Fruit fly (Drosophila melanogaster) whole organism, embryonic: ENCODE results near the gene Desat2.

Experiments used
- Atf6 ChIP-seq: fragments of 200-800 bp; sonication (Bioruptor generic); IDR thresholded peaks from 2 replicates; pipeline ENCODE4 v1.3.6; 2022; ENCODE audit warnings: missing biosample characterization, missing genetic modification characterization
- CG10565 ChIP-seq: fragments of 200-800 bp; sonication (Bioruptor generic); optimal IDR thresholded peaks from 3 replicates; lab custom pipeline; 2016; ENCODE audit warnings: missing biosample characterization, mild to moderate bottlenecking, missing genetic modification characterization
- CG10979 ChIP-seq: fragments of 200-800 bp; sonication (Bioruptor generic); optimal IDR thresholded peaks from 2 replicates; lab custom pipeline; 2018; ENCODE audit warnings: missing biosample characterization, mild to moderate bottlenecking, missing genetic modification characterization, moderate library complexity
- CG11247 ChIP-seq: fragments of 200-800 bp; sonication (Bioruptor generic); IDR thresholded peaks from 2 replicates; pipeline ENCODE4 v1.3.6; 2022; ENCODE audit warnings: missing biosample characterization, missing genetic modification characterization
- CG11504 ChIP-seq: fragments of 200-800 bp; sonication (Bioruptor generic); optimal IDR thresholded peaks from 3 replicates; lab custom pipeline; 2019; ENCODE audit warnings: missing biosample characterization, mild to moderate bottlenecking, missing genetic modification characterization, moderate library complexity
- CG13296 ChIP-seq: fragments of 200-800 bp; sonication (Bioruptor generic); optimal IDR thresholded peaks from 3 replicates; lab custom pipeline; 2018; ENCODE audit warnings: missing biosample characterization, mild to moderate bottlenecking, missing genetic modification characterization
- CG14014 ChIP-seq: fragments of 200-800 bp; sonication (Bioruptor generic); IDR thresholded peaks from 2 replicates; pipeline ENCODE4 v1.3.6; 2022; ENCODE audit warnings: missing biosample characterization, missing genetic modification characterization
- CG14050 ChIP-seq: fragments of 200-800 bp; sonication (Bioruptor generic); IDR thresholded peaks from 3 replicates; pipeline ENCODE4 v1.3.6; 2022; ENCODE audit warnings: missing biosample characterization, missing genetic modification characterization
- CG14710 ChIP-seq: fragments of 200-800 bp; sonication (Bioruptor generic); optimal IDR thresholded peaks from 3 replicates; lab custom pipeline; 2019; ENCODE audit warnings: missing biosample characterization, mild to moderate bottlenecking, missing genetic modification characterization, moderate library complexity
- CG14965 ChIP-seq: fragments of 200-800 bp; sonication (Bioruptor generic); optimal IDR thresholded peaks from 2 replicates; lab custom pipeline; 2016; ENCODE audit warnings: missing biosample characterization, missing genetic modification characterization, borderline replicate concordance
- CG15269 ChIP-seq: fragments of 200-800 bp; sonication (Bioruptor generic); optimal IDR thresholded peaks from 2 replicates; lab custom pipeline; 2018; ENCODE audit warnings: missing biosample characterization, mild to moderate bottlenecking, missing genetic modification characterization, moderate library complexity
- CG15514 ChIP-seq: fragments of 200-800 bp; sonication (Bioruptor generic); optimal IDR thresholded peaks from 3 replicates; lab custom pipeline; 2017; ENCODE audit warnings: missing biosample characterization, missing genetic modification characterization, mild to moderate bottlenecking, moderate library complexity, missing genetic modification reagents
- CG16815 ChIP-seq: fragments of 200-800 bp; sonication (Bioruptor generic); optimal IDR thresholded peaks from 3 replicates; lab custom pipeline; 2017; ENCODE audit warnings: missing biosample characterization, mild to moderate bottlenecking, missing genetic modification characterization
- CG17829 ChIP-seq: fragments of 200-800 bp; optimal IDR thresholded peaks from 2 replicates; lab custom pipeline; 2019; ENCODE audit warnings: missing biosample characterization, mild to moderate bottlenecking, missing genetic modification characterization, moderate library complexity
- CG3163 ChIP-seq: fragments of 200-800 bp; sonication (Bioruptor generic); optimal IDR thresholded peaks from 3 replicates; lab custom pipeline; 2016; ENCODE audit warnings: missing biosample characterization, missing genetic modification characterization
- CG32532 ChIP-seq: fragments of 200-800 bp; sonication (Bioruptor generic); IDR thresholded peaks from 2 replicates; pipeline ENCODE4 v1.3.6; 2022; ENCODE audit warnings: missing biosample characterization, missing genetic modification characterization
- CG32772 ChIP-seq: fragments of 200-800 bp; sonication (Bioruptor generic); IDR thresholded peaks from 2 replicates; pipeline ENCODE4 v1.3.6; 2022; ENCODE audit warnings: missing biosample characterization, missing genetic modification characterization
- CG4424 ChIP-seq: fragments of 200-800 bp; sonication (Bioruptor generic); optimal IDR thresholded peaks from 3 replicates; lab custom pipeline; 2016; ENCODE audit warnings: missing biosample characterization, missing genetic modification characterization
- CG6813 ChIP-seq: fragments of 200-800 bp; sonication (Bioruptor generic); optimal IDR thresholded peaks from 2 replicates; lab custom pipeline; 2017; ENCODE audit warnings: missing biosample characterization, missing genetic modification characterization, mild to moderate bottlenecking, moderate library complexity, missing genetic modification reagents
- CG7839 ChIP-seq: fragments of 200-800 bp; sonication (Bioruptor generic); optimal IDR thresholded peaks from 3 replicates; lab custom pipeline; 2018; ENCODE audit warnings: missing biosample characterization, mild to moderate bottlenecking, missing genetic modification characterization, moderate library complexity
- CG8290 ChIP-seq, 3 experiments: fragments of 200-800 bp; sonication (Bioruptor generic); optimal IDR thresholded peaks; 2 replicates each; lab custom pipeline; 2016 to 2019; ENCODE audit warnings: missing biosample characterization in 3 of 3, missing genetic modification characterization in 3 of 3, mild to moderate bottlenecking in 2 of 3, moderate library complexity in 1 of 3
- CG8924 ChIP-seq: fragments of 200-800 bp; optimal IDR thresholded peaks from 3 replicates; lab custom pipeline; 2019; ENCODE audit warnings: missing biosample characterization, mild to moderate bottlenecking, missing genetic modification characterization, moderate library complexity
- CG9609 ChIP-seq: fragments of 200-800 bp; sonication (Bioruptor generic); optimal IDR thresholded peaks from 3 replicates; lab custom pipeline; 2016; ENCODE audit warnings: missing biosample characterization, missing genetic modification characterization
- CoRest ChIP-seq: fragments of 200-800 bp; sonication (Bioruptor generic); optimal IDR thresholded peaks from 3 replicates; lab custom pipeline; 2018; ENCODE audit warnings: missing biosample characterization, mild to moderate bottlenecking, missing genetic modification characterization, moderate library complexity
- Dip3 ChIP-seq: fragments of 200-800 bp; sonication (Bioruptor generic); optimal IDR thresholded peaks from 3 replicates; lab custom pipeline; 2016; ENCODE audit warnings: missing biosample characterization, missing genetic modification characterization
- Dref ChIP-seq: fragments of 200-800 bp; sonication (Bioruptor generic); IDR thresholded peaks from 2 replicates; pipeline ENCODE4 v1.3.6; 2022; ENCODE audit warnings: missing biosample characterization, missing genetic modification characterization
- Ets97D ChIP-seq: fragments of 200-800 bp; sonication (Bioruptor generic); optimal IDR thresholded peaks from 3 replicates; lab custom pipeline; 2016; ENCODE audit warnings: missing biosample characterization, missing genetic modification characterization
- Fer2 ChIP-seq: fragments of 200-800 bp; sonication (Bioruptor generic); optimal IDR thresholded peaks from 2 replicates; lab custom pipeline; 2018; ENCODE audit warnings: missing biosample characterization, mild to moderate bottlenecking, missing genetic modification characterization, moderate library complexity
- Hr78 ChIP-seq, 2 experiments: fragments of 200-800 bp in 1 of 2; fragments of >200 bp in 1 of 2; sonication (Bioruptor generic) in 1 of 2; optimal IDR thresholded peaks; 2 replicates each; lab custom pipeline; 2017 to 2019; ENCODE audit warnings: missing biosample characterization in 2 of 2, missing genetic modification characterization in 2 of 2, mild to moderate bottlenecking in 1 of 2, moderate library complexity in 1 of 2
- Oli ChIP-seq: fragments of 200-800 bp; sonication (Bioruptor generic); optimal IDR thresholded peaks from 2 replicates; lab custom pipeline; 2018; ENCODE audit warnings: missing biosample characterization, mild to moderate bottlenecking, missing genetic modification characterization, moderate library complexity
- Ptx1 ChIP-seq: fragments of 200-800 bp; sonication (Bioruptor generic); IDR thresholded peaks from 2 replicates; pipeline ENCODE4 v1.3.6; 2022; ENCODE audit warnings: missing biosample characterization, missing genetic modification characterization
- Sox102F ChIP-seq: fragments of 200-800 bp; sonication (Bioruptor generic); optimal IDR thresholded peaks from 2 replicates; lab custom pipeline; 2018; ENCODE audit warnings: missing biosample characterization, mild to moderate bottlenecking, missing genetic modification characterization, moderate library complexity
- Sry-β ChIP-seq: fragments of 200-800 bp; sonication (Bioruptor generic); optimal IDR thresholded peaks from 2 replicates; lab custom pipeline; 2018; ENCODE audit warnings: missing biosample characterization, mild to moderate bottlenecking, missing genetic modification characterization, moderate library complexity
- amos ChIP-seq: fragments of 200-800 bp; sonication (Bioruptor generic); IDR thresholded peaks from 2 replicates; pipeline ENCODE4 v1.3.6; 2022; ENCODE audit warnings: missing biosample characterization, missing genetic modification characterization; ENCODE audit not compliant: partially characterized antibody
- bsh ChIP-seq, 2 experiments: fragments of 200-800 bp; sonication (Bioruptor generic); optimal IDR thresholded peaks; 2 replicates each; lab custom pipeline; 2017 to 2018; ENCODE audit warnings: mild to moderate bottlenecking in 2 of 2, missing biosample characterization in 2 of 2, missing genetic modification characterization in 2 of 2, moderate library complexity in 1 of 2
- cwo ChIP-seq: fragments of 200-800 bp; sonication (Bioruptor generic); optimal IDR thresholded peaks from 3 replicates; lab custom pipeline; 2017; ENCODE audit warnings: missing biosample characterization, missing genetic modification characterization, mild to moderate bottlenecking, moderate library complexity, missing genetic modification reagents
- dmrt99B ChIP-seq: fragments of 200-800 bp; sonication (Bioruptor generic); optimal IDR thresholded peaks from 2 replicates; lab custom pipeline; 2018; ENCODE audit warnings: missing biosample characterization, mild to moderate bottlenecking, missing genetic modification characterization, moderate library complexity
- hth ChIP-seq: fragments of >200 bp; optimal IDR thresholded peaks from 2 replicates; lab custom pipeline; 2017; ENCODE audit warnings: inconsistent platforms
- luna ChIP-seq: fragments of 200-800 bp; sonication (Bioruptor generic); optimal IDR thresholded peaks from 2 replicates; lab custom pipeline; 2016; ENCODE audit warnings: missing biosample characterization, missing genetic modification characterization
- maf-S ChIP-seq: fragments of 200-800 bp; sonication (Bioruptor generic); optimal IDR thresholded peaks from 2 replicates; lab custom pipeline; 2016; ENCODE audit warnings: missing biosample characterization, missing genetic modification characterization
- onecut ChIP-seq: fragments of 200-800 bp; sonication (Bioruptor generic); IDR thresholded peaks from 2 replicates; pipeline ENCODE4 v1.3.6; 2022; ENCODE audit warnings: missing biosample characterization, missing genetic modification characterization
- org-1 ChIP-seq: fragments of 200-800 bp; sonication (Bioruptor generic); optimal IDR thresholded peaks from 2 replicates; lab custom pipeline; 2017; ENCODE audit warnings: missing biosample characterization, missing genetic modification characterization
- trem ChIP-seq: fragments of 200-800 bp; optimal IDR thresholded peaks from 3 replicates; lab custom pipeline; 2019; ENCODE audit warnings: missing biosample characterization, mild to moderate bottlenecking, missing genetic modification characterization, moderate library complexity
- unpg ChIP-seq: fragments of 200-800 bp; sonication (Bioruptor generic); optimal IDR thresholded peaks from 3 replicates; lab custom pipeline; 2018; ENCODE audit warnings: missing biosample characterization, mild to moderate bottlenecking, missing genetic modification characterization, moderate library complexity
- zen ChIP-seq: fragments of 200-800 bp; sonication (Bioruptor generic); optimal IDR thresholded peaks from 3 replicates; lab custom pipeline; 2018; ENCODE audit warnings: missing biosample characterization, mild to moderate bottlenecking, missing genetic modification characterization, moderate library complexity
- zen2 ChIP-seq: fragments of 200-800 bp; sonication (Bioruptor generic); IDR thresholded peaks from 3 replicates; pipeline ENCODE4 v1.3.6; 2022; ENCODE audit warnings: missing biosample characterization, missing genetic modification characterization; ENCODE audit not compliant: partially characterized antibody

Gene Desat2

DNA sequence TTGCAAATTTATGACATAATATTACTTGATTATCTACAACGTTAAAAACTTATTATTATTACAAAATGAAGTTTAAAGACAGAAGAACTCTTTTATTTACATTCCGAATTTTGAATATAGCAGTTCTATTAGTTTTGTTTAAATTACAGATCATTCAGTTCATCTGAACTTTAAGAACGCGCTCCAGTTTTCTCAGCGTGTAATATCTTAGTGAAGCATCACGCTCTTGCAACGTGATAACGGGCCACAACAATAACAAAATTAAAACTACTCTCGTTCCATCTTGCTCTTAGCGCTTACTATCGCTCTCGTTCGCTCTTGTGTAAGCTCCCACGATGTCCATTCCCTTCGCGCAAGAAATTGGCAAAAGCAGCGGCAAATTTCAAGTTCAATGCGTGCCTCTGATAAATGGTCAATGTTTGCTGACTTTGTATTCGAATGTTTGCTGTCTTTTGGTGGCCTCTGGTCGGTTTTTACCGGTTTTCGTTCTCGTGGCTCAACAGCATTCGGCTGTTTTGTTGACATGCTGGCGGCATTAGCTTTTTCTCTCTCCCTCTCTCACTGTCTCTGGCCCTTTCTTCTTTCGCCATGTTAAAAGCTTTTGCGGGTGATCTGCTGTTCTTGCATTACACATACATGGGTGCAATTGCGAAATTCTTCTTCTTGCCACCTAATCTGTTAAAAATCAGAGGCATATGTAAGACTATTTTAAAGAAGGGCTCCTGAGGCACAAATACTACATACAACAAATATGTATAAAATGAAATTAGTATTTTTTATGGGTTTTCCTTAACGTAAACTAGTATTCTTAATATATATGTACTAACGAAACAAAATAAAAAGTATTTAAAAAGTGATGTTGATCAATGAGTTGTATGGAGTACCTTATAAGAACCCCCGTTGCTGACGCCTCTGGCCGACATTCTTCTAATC lies 6.8 kb downstream of the Desat2 start (continued):
- TF ChIP-seq CG8924 (tag; lab: Kevin White, UChicago) (peak; percentile 27), CG14014 (0 out of 2 replicates have a peak, but pooled peaks have one; percentile 26), CG10565 (no peak), unpg (GFP tag; lab: Kevin White, UChicago) (peak; percentile 34), CG15269 (tag; lab: Kevin White, UChicago) (peak; percentile 71), CG14965 (GFP tag; lab: Kevin White, UChicago) (no peak), CG15514 (GFP tag; lab: Kevin White, UChicago) (no peak), dmrt99B (tag; lab: Kevin White, UChicago) (peak; percentile 39), Dip3 (peak; percentile 25), CG10979 (tag; lab: Kevin White, UChicago) (no peak), onecut (no peak), Oli (tag; lab: Kevin White, UChicago) (peak; percentile 29), Ets97D (GFP tag; lab: Kevin White, UChicago) (no peak), CG7839 (tag; lab: Kevin White, UChicago) (peak; percentile 47), Sry-β (no peak), maf-S (GFP tag; lab: Kevin White, UChicago) (no peak), CG17829 (tag; lab: Kevin White, UChicago) (peak; percentile 2), CG4424 (GFP tag; lab: Kevin White, UChicago) (no peak), CG6813 (GFP tag; lab: Kevin White, UChicago) (peak; percentile 6), Sox102F (GFP tag; lab: Kevin White, UChicago) (peak; percentile 7), CG9609 (no peak), hth (lab: Kevin White, UChicago) (no peak), CG32772 (no peak), CG32532 (GFP tag; lab: Robert Waterston, UW) (peak; percentile 45), CG11504 (tag; lab: Kevin White, UChicago) (peak; percentile 58), CG3163 (GFP tag; lab: Kevin White, UChicago) (peak; percentile 4), Ptx1 (GFP tag; lab: Robert Waterston, UW) (peak; percentile 29; the same call in 1 of the 2 replicates), CG16815 (GFP tag; lab: Kevin White, UChicago) (peak; percentile 15), CG14050 (GFP tag; lab: Robert Waterston, UW) (0 out of 3 replicates have a peak, but pooled peaks have one; percentile 23), zen (no peak), CG13296 (GFP tag; lab: Kevin White, UChicago) (peak; percentile 9), CoRest (tag; lab: Kevin White, UChicago) (peak; percentile 58), Hr78 (GFP tag; optimal IDR thresholded peaks at IDR 0.05; lab: Kevin White, UChicago) (peak in 1 of 2 experiments; percentile 21), CG11247 (GFP tag; lab: Robert Waterston, UW) (no peak), Dref (GFP tag; lab: Robert Waterston, UW) (no peak), trem (tag; lab: Kevin White, UChicago) (no peak), amos (no peak), cwo (GFP tag; lab: Kevin White, UChicago) (peak; percentile 14), zen2 (no peak), CG8290 (GFP tag; optimal IDR thresholded peaks at IDR 0.05; lab: Kevin White, UChicago) (no peak), CG8290 (tag; optimal IDR thresholded peaks at IDR 0.05; lab: Kevin White, UChicago) (peak in 1 of 2 experiments; percentile 22), bsh (GFP tag; optimal IDR thresholded peaks at IDR 0.05; lab: Kevin White, UChicago) (no peak), Fer2 (tag; lab: Kevin White, UChicago) (peak; percentile 53), luna (no peak), Atf6 (GFP tag; lab: Robert Waterston, UW) (peak; percentile 39), CG14710 (tag; lab: Kevin White, UChicago) (no peak), org-1 (GFP tag; lab: Kevin White, UChicago) (peak; percentile 3)
